Worm (Caenorhabditis elegans) whole organism, L4 larva: ENCODE data around the gene parn-2.

Experiments
- F10B5.3 ChIP-seq: sonication (generic microtip); optimal IDR thresholded peaks from 2 replicates; lab custom pipeline; 2016; ENCODE audit warnings: mild to moderate bottlenecking, missing genetic modification characterization, missing compliant biosample characterization
- F44E2.7 ChIP-seq: fragments of 200-800 bp; sonication (Bioruptor generic); IDR thresholded peaks from 2 replicates; pipeline ENCODE4 v2.1.2; 2022; ENCODE audit warnings: missing genetic modification characterization, missing compliant biosample characterization
- T20F7.1 ChIP-seq: fragments of 200-800 bp; sonication (Bioruptor generic); optimal IDR thresholded peaks from 2 replicates; lab custom pipeline; 2018; ENCODE audit warnings: mild to moderate bottlenecking, missing genetic modification characterization, missing compliant biosample characterization
- Y105C5A.15 ChIP-seq: fragments of 200-800 bp; sonication (Bioruptor generic); IDR thresholded peaks from 2 replicates; pipeline ENCODE4 v1.3.6; 2022; ENCODE audit warnings: missing genetic modification characterization, missing compliant biosample characterization
- ZK337.2 ChIP-seq: fragments of 200-800 bp; sonication (Bioruptor generic); IDR thresholded peaks from 2 replicates; pipeline ENCODE4 v1.3.6; 2022; ENCODE audit warnings: missing genetic modification reagents, missing genetic modification characterization, missing compliant biosample characterization
- ZK546.5 ChIP-seq, 2 experiments: sonication (generic microtip); optimal IDR thresholded peaks; 2 replicates each; lab custom pipeline; 2017; ENCODE audit warnings: missing biosample characterization in 2 of 2, missing genetic modification characterization in 2 of 2
- aha-1 ChIP-seq: fragments of 150-350 bp; peaks from one replicate; lab custom pipeline; 2014; ENCODE audit warnings: missing biosample characterization, missing genetic modification characterization
- aly-2 ChIP-seq: sonication (generic microtip); optimal IDR thresholded peaks from 2 replicates; lab custom pipeline; 2018; ENCODE audit warnings: missing biosample characterization, missing genetic modification characterization
- arid-1 ChIP-seq: fragments of 200-800 bp; sonication (Bioruptor generic); conservative IDR thresholded peaks from 2 replicates; pipeline ENCODE4 v1.3.6; 2022; ENCODE audit warnings: missing genetic modification reagents, missing genetic modification characterization, missing compliant biosample characterization
- ceh-28 ChIP-seq: fragments of 150-350 bp; optimal IDR thresholded peaks from 2 replicates; lab custom pipeline; 2014; ENCODE audit warnings: missing biosample characterization, missing genetic modification reagents, missing genetic modification characterization
- cey-2 ChIP-seq: sonication (generic microtip); optimal IDR thresholded peaks from 3 replicates; lab custom pipeline; 2017; ENCODE audit warnings: missing genetic modification characterization, mild to moderate bottlenecking, missing compliant biosample characterization, antibody characterized with exemption, borderline replicate concordance; ENCODE audit not compliant: insufficient read depth
- daf-16 ChIP-seq, 3 experiments: sonication (generic microtip); optimal IDR thresholded peaks; 2 replicates each; lab custom pipeline; 2016 to 2017; ENCODE audit warnings: missing genetic modification characterization in 3 of 3, missing genetic modification reagents in 3 of 3, mild to moderate bottlenecking in 2 of 3, missing compliant biosample characterization in 2 of 3, missing biosample characterization in 1 of 3, moderate library complexity in 1 of 3
- dmd-6 ChIP-seq: fragments of 200-800 bp; sonication (Bioruptor generic); IDR thresholded peaks from 2 replicates; pipeline ENCODE4 v1.3.6; 2022; ENCODE audit warnings: missing genetic modification reagents, missing genetic modification characterization, missing compliant biosample characterization
- dmd-9 ChIP-seq: fragments of 200-800 bp; sonication (Bioruptor generic); IDR thresholded peaks from 2 replicates; pipeline ENCODE4 v1.3.6; 2022; ENCODE audit warnings: missing genetic modification reagents, missing genetic modification characterization, missing compliant biosample characterization
- dve-1 ChIP-seq: sonication (generic microtip); optimal IDR thresholded peaks from 2 replicates; lab custom pipeline; 2017; ENCODE audit warnings: antibody characterized with exemption, mild to moderate bottlenecking, missing genetic modification characterization, missing compliant biosample characterization; ENCODE audit not compliant: insufficient read depth
- gei-8 ChIP-seq: fragments of 200-800 bp; sonication (Bioruptor generic); optimal IDR thresholded peaks from 2 replicates; lab custom pipeline; 2018; ENCODE audit warnings: mild to moderate bottlenecking, missing genetic modification characterization, missing compliant biosample characterization
- hif-1 ChIP-seq, 2 experiments: sonication (generic microtip); optimal IDR thresholded peaks; 2 replicates each; lab custom pipeline; 2016 to 2017; ENCODE audit warnings: missing compliant biosample characterization in 2 of 2, missing genetic modification characterization in 2 of 2, missing genetic modification reagents in 2 of 2, missing genotype in 2 of 2, mild to moderate bottlenecking in 1 of 2
- hlh-30 ChIP-seq: sonication (generic microtip); optimal IDR thresholded peaks from 2 replicates; lab custom pipeline; 2017; ENCODE audit warnings: antibody characterized with exemption, mild to moderate bottlenecking, missing genetic modification characterization, missing compliant biosample characterization; ENCODE audit not compliant: insufficient read depth
- lin-13 ChIP-seq: fragments of 150-350 bp; optimal IDR thresholded peaks from 2 replicates; lab custom pipeline; 2014; ENCODE audit warnings: missing biosample characterization, missing genetic modification reagents, missing genetic modification characterization
- mdl-1 ChIP-seq, 2 experiments: fragments of 150-350 bp in 1 of 2; sonication (generic microtip) in 1 of 2; optimal IDR thresholded peaks; 2 replicates each; lab custom pipeline; 2014 to 2017; ENCODE audit warnings: missing biosample characterization in 2 of 2, missing genetic modification characterization in 2 of 2
- mep-1 ChIP-seq: fragments of 150-350 bp; sonication (generic microtip); optimal IDR thresholded peaks from 3 replicates; lab custom pipeline; 2014; ENCODE audit warnings: missing biosample characterization, missing genetic modification characterization
- nhr-28 ChIP-seq: fragments of 150-350 bp; optimal IDR thresholded peaks from 2 replicates; lab custom pipeline; 2014; ENCODE audit warnings: missing biosample characterization, missing genetic modification characterization
- pha-4 ChIP-seq, 2 experiments: fragments of 150-350 bp in 1 of 2; fragments of 200-800 bp in 1 of 2; sonication (Bioruptor generic) in 1 of 2; IDR thresholded peaks in 1 of 2; optimal IDR thresholded peaks in 1 of 2; 2 replicates each; pipeline versions ENCODE4 v1.3.6 to Lab custom; 2014 to 2022; ENCODE audit warnings: missing genetic modification characterization in 2 of 2, missing genetic modification reagents in 2 of 2, missing biosample characterization in 1 of 2, missing compliant biosample characterization in 1 of 2
- pqm-1 ChIP-seq: sonication (generic microtip); optimal IDR thresholded peaks from 2 replicates; lab custom pipeline; 2017; ENCODE audit warnings: missing biosample characterization, missing genetic modification characterization
- sdz-12 ChIP-seq: fragments of 200-800 bp; sonication (Bioruptor generic); optimal IDR thresholded peaks from 2 replicates; lab custom pipeline; 2018; ENCODE audit warnings: mild to moderate bottlenecking, missing genetic modification characterization, missing compliant biosample characterization
- set-16 ChIP-seq: fragments of 200-800 bp; sonication (Bioruptor generic); IDR thresholded peaks from 2 replicates; pipeline ENCODE4 v1.3.6; 2022; ENCODE audit warnings: missing genetic modification reagents, missing genetic modification characterization, missing compliant biosample characterization
- snpc-4 ChIP-seq: fragments of 150-350 bp; optimal IDR thresholded peaks from 2 replicates; lab custom pipeline; 2014; ENCODE audit warnings: missing biosample characterization, missing genetic modification characterization
- unc-39 ChIP-seq: sonication (generic microtip); optimal IDR thresholded peaks from 2 replicates; lab custom pipeline; 2017; ENCODE audit warnings: missing biosample characterization, missing genetic modification characterization
- unc-62 ChIP-seq, 3 experiments: fragments of 150-350 bp in 1 of 3; sonication (generic microtip); optimal IDR thresholded peaks in 2 of 3; peaks in 1 of 3; 1 replicate in 1 of 3; 2 replicates in 2 of 3; lab custom pipeline; 2014 to 2017; ENCODE audit warnings: missing biosample characterization in 3 of 3, missing genetic modification characterization in 3 of 3, missing genetic modification reagents in 3 of 3, missing genotype in 1 of 3
- zag-1 ChIP-seq: fragments of 150-350 bp; optimal IDR thresholded peaks from 2 replicates; lab custom pipeline; 2014; ENCODE audit warnings: missing biosample characterization, missing genetic modification characterization
- zfp-2 ChIP-seq: sonication (generic microtip); optimal IDR thresholded peaks from 2 replicates; lab custom pipeline; 2016; ENCODE audit warnings: mild to moderate bottlenecking, missing genetic modification characterization, missing compliant biosample characterization
- ztf-11 ChIP-seq: fragments of 150-350 bp; optimal IDR thresholded peaks from 2 replicates; lab custom pipeline; 2014; ENCODE audit warnings: missing biosample characterization, missing genetic modification characterization

The parn-2 gene

ce11 chrII:12262567-12262966, 6.1 kb upstream of the parn-2 start (continued):
- TF ChIP-seq unc-62 (GFP tag; optimal IDR thresholded peaks at IDR 0.05 in 1 of 2; lab: Kevin White, UChicago) (peak in 1 of 2 experiments; percentile 49), unc-62 (tag; optimal IDR thresholded peaks at IDR 0.05; lab: Kevin White, UChicago) (no peak), aly-2 (no peak)

ce11 chrII:12261147-12261821, 4.9 kb upstream of the parn-2 start:
- no peak for TF ChIP-seq F44E2.7
- TF ChIP-seq dmd-6: peak; percentile 22; the same call in 1 of the 2 replicates
- TF ChIP-seq mep-1 (tag; lab: Kevin White, UChicago): peak; percentile 26
- no peak for TF ChIP-seq unc-39 (tag; lab: Kevin White, UChicago)
- peak; percentile 76 to 83 for TF ChIP-seq hif-1 (tag; optimal IDR thresholded peaks at IDR 0.05; lab: Kevin White, UChicago)
- peak; percentile 91 for TF ChIP-seq aha-1 (tag; lab: Kevin White, UChicago)
- peak; percentile 7 for TF ChIP-seq hlh-30 (tag; lab: Kevin White, UChicago)
- TF ChIP-seq mdl-1 (tag; optimal IDR thresholded peaks at IDR 0.05; lab: Kevin White, UChicago): peak in 1 of 2 experiments; percentile 25
- TF ChIP-seq T20F7.1 (GFP tag; lab: Kevin White, UChicago): no peak
- TF ChIP-seq dve-1: peak; percentile 14
- TF ChIP-seq daf-16 (GFP tag; optimal IDR thresholded peaks at IDR 0.05; lab: Kevin White, UChicago): no peak
- TF ChIP-seq daf-16 (tag; optimal IDR thresholded peaks at IDR 0.05; lab: Kevin White, UChicago): peak; percentile 25
- TF ChIP-seq set-16 (GFP tag; lab: Robert Waterston, UW): 0 out of 2 replicates have a peak, but pooled peaks have one; percentile 12

ce11 chrII:12260538-12260937, 4.1 kb upstream of the parn-2 start:
- no peak for TF ChIP-seq dmd-9 (GFP tag; lab: Robert Waterston, UW)
- TF ChIP-seq pqm-1 (tag; lab: Kevin White, UChicago): no peak
- TF ChIP-seq arid-1: no peak
- TF ChIP-seq zag-1: no peak
- peak in 1 of 2 experiments; percentile 32 for TF ChIP-seq unc-62 (GFP tag; optimal IDR thresholded peaks at IDR 0.05 in 1 of 2; lab: Kevin White, UChicago)
- TF ChIP-seq unc-62 (tag; optimal IDR thresholded peaks at IDR 0.05; lab: Kevin White, UChicago): no peak
- no peak for TF ChIP-seq zfp-2 (tag; lab: Kevin White, UChicago)
- TF ChIP-seq nhr-28 (tag; lab: Kevin White, UChicago): no peak
- TF ChIP-seq ztf-11: no peak
- TF ChIP-seq, all 104 proteins: peak for 1

- TF ChIP-seq ceh-28 (peak; percentile 65), snpc-4 (tag; lab: Kevin White, UChicago) (no peak)
- TF ChIP-seq, all 104 proteins: peak for 1
These were observed 667 bp upstream of the parn-2 start for ce11 chrII:12257095-12257494.

- TF ChIP-seq ceh-28 (peak; percentile 96), ZK546.5 (tag; optimal IDR thresholded peaks at IDR 0.05; lab: Kevin White, UChicago) (no peak), mep-1 (tag; lab: Kevin White, UChicago) (no peak)
These were observed 739 bp downstream of the parn-2 start for ce11 chrII:12255545-12256233.

- TF ChIP-seq lin-13 (GFP tag; lab: Kevin White, UChicago) (no peak), ceh-28 (peak; percentile 1)
These were observed 7.4 kb downstream of the parn-2 start, which contains the start of gene tag-276 for ce11 chrII:12249042-12249441. Gene tag-276, minus strand, starts transcription at chrII:12249142.

ce11 chrII:12242551-12242950, 13.9 kb downstream of the parn-2 start, which contains the start of gene Y57A10A.24:
Gene Y57A10A.24, plus strand, starts transcription at chrII:12242946.
- peak; percentile 85 for TF ChIP-seq set-16 (GFP tag; lab: Robert Waterston, UW)
- TF ChIP-seq ztf-11: no peak
- peak; percentile 3 for TF ChIP-seq sdz-12 (GFP tag; lab: Kevin White, UChicago)
- no peak for TF ChIP-seq cey-2 (tag; lab: Kevin White, UChicago)
- TF ChIP-seq arid-1: 0 out of 2 replicates have a peak, but pooled peaks have one; percentile 12
- no peak for TF ChIP-seq pha-4 (GFP tag; IDR thresholded peaks at IDR 0.05; lab: Robert Waterston, UW)
- TF ChIP-seq pha-4 (tag; optimal IDR thresholded peaks at IDR 0.05; lab: Kevin White, UChicago): no peak
- no peak for TF ChIP-seq ZK337.2 (GFP tag; lab: Robert Waterston, UW)
- no peak for TF ChIP-seq gei-8 (GFP tag; lab: Kevin White, UChicago)
- TF ChIP-seq zfp-2 (tag; lab: Kevin White, UChicago): no peak
- TF ChIP-seq mep-1 (tag; lab: Kevin White, UChicago): no peak
- TF ChIP-seq dmd-9 (GFP tag; lab: Robert Waterston, UW): no peak
- no peak for TF ChIP-seq F10B5.3 (tag; lab: Kevin White, UChicago)
- peak; percentile 69; the same call in 1 of the 2 replicates for TF ChIP-seq Y105C5A.15 (GFP tag; lab: Robert Waterston, UW)
- TF ChIP-seq, all 104 proteins: peak for 4
